Fruit fly (Drosophila melanogaster) whole organism, adult: ENCODE measurements around the gene slp2.

Experiments
- CG11617 ChIP-seq: fragments of 200-800 bp; sonication (Bioruptor generic); optimal IDR thresholded peaks from 2 replicates; lab custom pipeline; 2017; ENCODE audit warnings: mild to moderate bottlenecking, missing biosample characterization, missing genetic modification reagents, missing genetic modification characterization
- CG12768 ChIP-seq: fragments of 200-800 bp; sonication (Bioruptor generic); optimal IDR thresholded peaks from 2 replicates; lab custom pipeline; 2017; ENCODE audit warnings: missing biosample characterization, missing genetic modification characterization, mild to moderate bottlenecking, moderate library complexity, missing genetic modification reagents
- CG14711 ChIP-seq: fragments of 200-800 bp; sonication (Bioruptor generic); optimal IDR thresholded peaks from 2 replicates; lab custom pipeline; 2018; ENCODE audit warnings: missing biosample characterization, mild to moderate bottlenecking, missing genetic modification characterization, moderate library complexity
- CG33017 ChIP-seq: fragments of 200-800 bp; sonication (Bioruptor generic); optimal IDR thresholded peaks from 2 replicates; lab custom pipeline; 2018; ENCODE audit warnings: missing biosample characterization, mild to moderate bottlenecking, missing genetic modification characterization, moderate library complexity
- CG5204 ChIP-seq: fragments of 200-800 bp; sonication (Bioruptor generic); optimal IDR thresholded peaks from 2 replicates; lab custom pipeline; 2016; ENCODE audit warnings: missing biosample characterization, missing genetic modification characterization
- CG7101 ChIP-seq: fragments of 200-800 bp; sonication (Bioruptor generic); optimal IDR thresholded peaks from 2 replicates; lab custom pipeline; 2018; ENCODE audit warnings: missing biosample characterization, mild to moderate bottlenecking, missing genetic modification characterization, moderate library complexity
- Crg-1 ChIP-seq: fragments of 200-800 bp; sonication (Bioruptor generic); optimal IDR thresholded peaks from 2 replicates; lab custom pipeline; 2016; ENCODE audit warnings: missing biosample characterization, missing genetic modification characterization
- Mnt ChIP-seq: fragments of 200-800 bp; sonication (Bioruptor generic); optimal IDR thresholded peaks from 2 replicates; lab custom pipeline; 2016; ENCODE audit warnings: missing biosample characterization, mild to moderate bottlenecking, missing genetic modification characterization
- bab1 ChIP-seq: fragments of 200-800 bp; sonication (Bioruptor generic); optimal IDR thresholded peaks from 3 replicates; lab custom pipeline; 2019; ENCODE audit warnings: missing biosample characterization, mild to moderate bottlenecking, missing genetic modification characterization, moderate library complexity
- cic ChIP-seq: fragments of 200-800 bp; sonication (Bioruptor generic); optimal IDR thresholded peaks from 2 replicates; lab custom pipeline; 2017; ENCODE audit warnings: missing biosample characterization, mild to moderate bottlenecking, missing genetic modification characterization, moderate library complexity
- kay ChIP-seq: fragments of 200-800 bp; sonication (Bioruptor generic); peaks from one replicate; lab custom pipeline; 2016; ENCODE audit warnings: missing biosample characterization, missing genetic modification characterization, borderline replicate concordance
- ovo ChIP-seq: fragments of 200-800 bp; sonication (Bioruptor generic); optimal IDR thresholded peaks from 2 replicates; lab custom pipeline; 2016; ENCODE audit warnings: missing biosample characterization, missing genetic modification characterization
- pad ChIP-seq: fragments of 200-800 bp; sonication (Bioruptor generic); optimal IDR thresholded peaks from 3 replicates; lab custom pipeline; 2017; ENCODE audit warnings: missing biosample characterization, missing genetic modification characterization, mild to moderate bottlenecking, moderate library complexity, missing genetic modification reagents
- tj ChIP-seq: fragments of 200-800 bp; sonication (Bioruptor generic); optimal IDR thresholded peaks from 3 replicates; lab custom pipeline; 2017; ENCODE audit warnings: missing biosample characterization, mild to moderate bottlenecking, missing genetic modification characterization, moderate library complexity

- TF ChIP-seq bab1 (no peak), Crg-1 (GFP tag; lab: Kevin White, UChicago) (no peak), pad (peak; percentile 8), CG5204 (GFP tag; lab: Kevin White, UChicago) (no peak), tj (no peak), CG33017 (no peak), CG7101 (tag; lab: Kevin White, UChicago) (no peak), CG11617 (no peak), cic (GFP tag; lab: Kevin White, UChicago) (no peak), Mnt (GFP tag; lab: Kevin White, UChicago) (no peak), ovo (GFP tag; lab: Kevin White, UChicago) (no peak), kay (GFP tag; lab: Kevin White, UChicago) (no peak), CG12768 (no peak), CG14711 (tag; lab: Kevin White, UChicago) (no peak)
Observed at dm6 chr2L:3836440-3836890, at the start of gene slp2.
